Worm (Caenorhabditis elegans) whole organism, early embryonic: ENCODE results near the gene gip-1.

Experiments used
- B0310.2 ChIP-seq: sonication (generic microtip); optimal IDR thresholded peaks from 2 replicates; lab custom pipeline; 2016; ENCODE audit warnings: mild to moderate bottlenecking, missing genetic modification characterization, missing compliant biosample characterization
- F13C5.2 ChIP-seq: sonication (generic microtip); optimal IDR thresholded peaks from 2 replicates; lab custom pipeline; 2017; ENCODE audit warnings: mild to moderate bottlenecking, missing genetic modification characterization, inconsistent platforms, missing compliant biosample characterization
- aly-1 ChIP-seq: sonication (generic microtip); optimal IDR thresholded peaks from 2 replicates; lab custom pipeline; 2016; ENCODE audit warnings: missing genetic modification characterization, missing compliant biosample characterization
- ama-1 ChIP-seq: fragments of 150-350 bp; optimal IDR thresholded peaks from 2 replicates; lab custom pipeline; 2014
- ceh-13 ChIP-seq: fragments of 200-800 bp; sonication (Bioruptor generic); optimal IDR thresholded peaks from 2 replicates; lab custom pipeline; 2018; ENCODE audit warnings: mild to moderate bottlenecking, missing genetic modification characterization, missing compliant biosample characterization
- ceh-36 ChIP-seq: sonication (generic microtip); optimal IDR thresholded peaks from 2 replicates; lab custom pipeline; 2016; ENCODE audit warnings: missing genetic modification characterization, inconsistent platforms, missing compliant biosample characterization
- ets-7 ChIP-seq: sonication (generic microtip); optimal IDR thresholded peaks from 2 replicates; lab custom pipeline; 2016; ENCODE audit warnings: missing genotype, missing genetic modification characterization, missing compliant biosample characterization
- flt-1 ChIP-seq: fragments of 200-800 bp; sonication (Bioruptor generic); IDR thresholded peaks from 2 replicates; pipeline ENCODE4 v1.3.6; 2022; ENCODE audit warnings: missing genetic modification characterization, missing compliant biosample characterization
- hmbx-1 ChIP-seq: sonication (generic microtip); optimal IDR thresholded peaks from 2 replicates; lab custom pipeline; 2016; ENCODE audit warnings: mild to moderate bottlenecking, missing genetic modification characterization, missing compliant biosample characterization
- hmg-4 ChIP-seq: fragments of 200-800 bp; sonication (Bioruptor generic); optimal IDR thresholded peaks from 2 replicates; lab custom pipeline; 2018; ENCODE audit warnings: mild to moderate bottlenecking, missing genetic modification characterization, missing compliant biosample characterization
- hnd-1 ChIP-seq: sonication (generic microtip); optimal IDR thresholded peaks from 2 replicates; lab custom pipeline; 2016; ENCODE audit warnings: missing genetic modification characterization, missing compliant biosample characterization
- pes-1 ChIP-seq: fragments of 200-800 bp; sonication (Bioruptor generic); IDR thresholded peaks from 2 replicates; pipeline ENCODE4 v1.3.6; 2022; ENCODE audit warnings: missing genetic modification reagents, missing genetic modification characterization, missing compliant biosample characterization
- scrt-1 ChIP-seq: fragments of 200-800 bp; sonication (Bioruptor generic); IDR thresholded peaks from 2 replicates; pipeline ENCODE4 v1.3.6; 2022; ENCODE audit warnings: missing genetic modification characterization, missing compliant biosample characterization
- sea-1 ChIP-seq: fragments of 200-800 bp; sonication (Bioruptor generic); conservative IDR thresholded peaks from 2 replicates; pipeline ENCODE4 v1.3.6; 2022; ENCODE audit warnings: missing genetic modification characterization, missing compliant biosample characterization
- tbx-11 ChIP-seq: fragments of 200-800 bp; sonication (Bioruptor generic); IDR thresholded peaks from 2 replicates; pipeline ENCODE4 v1.3.6; 2022; ENCODE audit warnings: missing genetic modification characterization, missing compliant biosample characterization
- tbx-37 ChIP-seq: fragments of 200-800 bp; sonication (Bioruptor generic); conservative IDR thresholded peaks from 2 replicates; pipeline ENCODE4 v1.3.6; 2022; ENCODE audit warnings: missing genetic modification reagents, missing genetic modification characterization, missing compliant biosample characterization
- tra-4 ChIP-seq: sonication (generic microtip); optimal IDR thresholded peaks from 2 replicates; lab custom pipeline; 2017; ENCODE audit warnings: missing genetic modification characterization, missing compliant biosample characterization

gip-1 gene

DNA sequence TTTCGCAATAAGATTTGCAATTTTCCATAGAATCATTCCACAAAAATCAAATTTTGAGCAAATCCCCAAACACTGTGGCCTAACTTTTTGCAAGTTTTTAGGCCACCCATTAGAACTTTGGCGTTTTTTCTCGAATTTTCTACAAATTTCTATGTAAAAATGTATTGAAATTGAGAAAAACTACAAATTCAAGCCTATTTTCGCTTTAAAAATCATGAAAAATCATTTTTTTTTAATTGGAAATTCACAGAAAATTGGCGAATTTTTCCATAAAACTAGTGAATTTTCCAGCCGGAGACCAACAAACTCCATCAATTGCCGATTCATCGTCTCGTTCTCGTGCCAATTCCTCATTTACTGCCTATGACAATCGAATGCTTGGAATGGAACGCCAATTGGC lies 2.6 kb downstream of the gip-1 start:
- TF ChIP-seq ama-1 (lab: Kevin White, UChicago) (no peak), F13C5.2 (tag; lab: Kevin White, UChicago) (no peak), hnd-1 (tag; lab: Kevin White, UChicago) (no peak), tbx-11 (GFP tag; lab: Robert Waterston, UW) (no peak), ceh-13 (GFP tag; lab: Kevin White, UChicago) (no peak), B0310.2 (tag; lab: Kevin White, UChicago) (no peak), aly-1 (no peak), hmbx-1 (tag; lab: Kevin White, UChicago) (no peak), pes-1 (GFP tag; lab: Robert Waterston, UW) (no peak), sea-1 (GFP tag; lab: Robert Waterston, UW) (no peak), hmg-4 (GFP tag; lab: Kevin White, UChicago) (no peak), ets-7 (tag; lab: Kevin White, UChicago) (no peak), ceh-36 (tag; lab: Kevin White, UChicago) (no peak), flt-1 (no peak), tra-4 (tag; lab: Kevin White, UChicago) (no peak), scrt-1 (GFP tag; lab: Robert Waterston, UW) (no peak)

- TF ChIP-seq F13C5.2 (tag; lab: Kevin White, UChicago) (no peak), hmbx-1 (tag; lab: Kevin White, UChicago) (no peak), sea-1 (GFP tag; lab: Robert Waterston, UW) (no peak), ama-1 (lab: Kevin White, UChicago) (no peak), pes-1 (GFP tag; lab: Robert Waterston, UW) (no peak), flt-1 (no peak)
These were observed 15.3 kb downstream of the gip-1 start, which contains the start of gene srd-69 for ce11 chrIII:2362648-2363047. TSS of gene srd-69 (plus strand) at chrIII:2362948.

- TF ChIP-seq pes-1 (GFP tag; lab: Robert Waterston, UW) = no peak
- no peak for TF ChIP-seq flt-1
- TF ChIP-seq tra-4 (tag; lab: Kevin White, UChicago) = no peak
- no peak for TF ChIP-seq hmbx-1 (tag; lab: Kevin White, UChicago)
- TF ChIP-seq sea-1 (GFP tag; lab: Robert Waterston, UW) = no peak
- no peak for TF ChIP-seq ama-1 (lab: Kevin White, UChicago)
- no peak for TF ChIP-seq tbx-37 (GFP tag; lab: Robert Waterston, UW)
- no peak for TF ChIP-seq hmg-4 (GFP tag; lab: Kevin White, UChicago)
These were observed 21.0 kb downstream of the gip-1 start, which contains the start of gene H04J21.4 for ce11 chrIII:2368424-2368823. TSS of gene H04J21.4 (minus strand) at chrIII:2368524.

DNA sequence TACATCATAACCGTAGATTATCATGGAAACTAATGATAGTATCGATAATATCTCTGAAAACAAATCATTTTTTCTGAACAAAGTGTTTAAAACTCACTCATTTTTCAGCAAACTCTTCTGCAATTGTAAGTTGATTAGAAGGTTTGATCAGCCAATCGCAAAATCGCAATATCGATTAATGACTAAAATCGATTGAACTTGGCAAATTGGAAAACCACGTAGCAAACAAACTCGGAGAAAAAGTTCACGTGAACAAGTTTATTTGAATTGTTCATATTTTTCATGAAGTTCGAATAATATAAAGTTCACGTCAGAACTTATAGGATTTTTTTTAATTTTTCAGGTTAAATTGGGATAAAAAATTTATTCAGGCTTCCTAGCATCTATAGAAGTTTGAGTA lies 24.5 kb downstream of the gip-1 start, which contains the start of gene H04J21.1:
Gene H04J21.1, minus strand, starts transcription at position 101 of the 400 bp plus-strand sequence.
- no peak for TF ChIP-seq tbx-37 (GFP tag; lab: Robert Waterston, UW)
- TF ChIP-seq ceh-13 (GFP tag; lab: Kevin White, UChicago) = no peak
- TF ChIP-seq hnd-1 (tag; lab: Kevin White, UChicago) = no peak
- no peak for TF ChIP-seq tra-4 (tag; lab: Kevin White, UChicago)
- TF ChIP-seq ets-7 (tag; lab: Kevin White, UChicago) = no peak
- TF ChIP-seq tbx-11 (GFP tag; lab: Robert Waterston, UW) = no peak
- no peak for TF ChIP-seq B0310.2 (tag; lab: Kevin White, UChicago)
- TF ChIP-seq ama-1 (lab: Kevin White, UChicago) = no peak
- TF ChIP-seq flt-1 = no peak
- TF ChIP-seq pes-1 (GFP tag; lab: Robert Waterston, UW) = no peak
- no peak for TF ChIP-seq hmbx-1 (tag; lab: Kevin White, UChicago)
- TF ChIP-seq sea-1 (GFP tag; lab: Robert Waterston, UW) = no peak
- TF ChIP-seq aly-1 = no peak
- TF ChIP-seq hmg-4 (GFP tag; lab: Kevin White, UChicago) = no peak
- TF ChIP-seq scrt-1 (GFP tag; lab: Robert Waterston, UW) = no peak
- TF ChIP-seq ceh-36 (tag; lab: Kevin White, UChicago) = no peak
- no peak for TF ChIP-seq F13C5.2 (tag; lab: Kevin White, UChicago)

- TF ChIP-seq sea-1 (GFP tag; lab: Robert Waterston, UW) = no peak
- no peak for TF ChIP-seq hmg-4 (GFP tag; lab: Kevin White, UChicago)
- no peak for TF ChIP-seq scrt-1 (GFP tag; lab: Robert Waterston, UW)
- no peak for TF ChIP-seq tbx-37 (GFP tag; lab: Robert Waterston, UW)
- no peak for TF ChIP-seq tbx-11 (GFP tag; lab: Robert Waterston, UW)
These were observed 28.5 kb downstream of the gip-1 start, which contains the start of gene H14E04.2 for ce11 chrIII:2375918-2376317. TSS of gene H14E04.2 (plus strand) at chrIII:2376193.

DNA sequence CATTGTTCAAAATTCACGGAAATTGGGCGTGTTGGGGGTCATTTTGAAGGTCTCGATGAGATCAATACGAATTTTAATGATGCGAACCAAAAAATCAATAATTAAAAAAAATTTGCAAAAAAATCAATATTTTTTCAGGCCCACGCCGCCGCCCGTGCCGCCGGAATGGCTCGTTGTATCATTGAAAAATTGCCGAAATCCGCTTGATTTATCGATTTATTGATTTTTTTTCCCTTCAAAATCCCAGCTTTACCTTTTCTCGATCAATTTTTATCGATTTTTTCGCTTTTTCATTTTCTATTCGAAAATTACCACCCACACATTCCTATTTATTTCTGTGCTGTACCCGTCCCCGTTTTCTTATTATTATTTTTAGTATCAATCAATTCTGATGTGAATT lies 37.0 kb downstream of the gip-1 start:
- TF ChIP-seq B0310.2 (tag; lab: Kevin White, UChicago) = no peak
- no peak for TF ChIP-seq scrt-1 (GFP tag; lab: Robert Waterston, UW)
- no peak for TF ChIP-seq sea-1 (GFP tag; lab: Robert Waterston, UW)
- TF ChIP-seq aly-1 = no peak
- no peak for TF ChIP-seq ceh-13 (GFP tag; lab: Kevin White, UChicago)
- TF ChIP-seq tra-4 (tag; lab: Kevin White, UChicago) = no peak
- TF ChIP-seq ama-1 (lab: Kevin White, UChicago) = no peak
- TF ChIP-seq tbx-37 (GFP tag; lab: Robert Waterston, UW) = no peak
- TF ChIP-seq F13C5.2 (tag; lab: Kevin White, UChicago) = no peak
- no peak for TF ChIP-seq flt-1
- no peak for TF ChIP-seq pes-1 (GFP tag; lab: Robert Waterston, UW)
- TF ChIP-seq hmbx-1 (tag; lab: Kevin White, UChicago) = no peak
- TF ChIP-seq ets-7 (tag; lab: Kevin White, UChicago) = no peak
- no peak for TF ChIP-seq ceh-36 (tag; lab: Kevin White, UChicago)
- no peak for TF ChIP-seq tbx-11 (GFP tag; lab: Robert Waterston, UW)
- TF ChIP-seq hmg-4 (GFP tag; lab: Kevin White, UChicago) = no peak
- TF ChIP-seq hnd-1 (tag; lab: Kevin White, UChicago) = no peak

- TF ChIP-seq ama-1 (lab: Kevin White, UChicago) (no peak), tbx-37 (GFP tag; lab: Robert Waterston, UW) (no peak), hmg-4 (GFP tag; lab: Kevin White, UChicago) (no peak), flt-1 (no peak), pes-1 (GFP tag; lab: Robert Waterston, UW) (no peak), B0310.2 (tag; lab: Kevin White, UChicago) (no peak), ceh-13 (GFP tag; lab: Kevin White, UChicago) (no peak), hnd-1 (tag; lab: Kevin White, UChicago) (no peak), tra-4 (tag; lab: Kevin White, UChicago) (no peak), F13C5.2 (tag; lab: Kevin White, UChicago) (no peak), sea-1 (GFP tag; lab: Robert Waterston, UW) (no peak), hmbx-1 (tag; lab: Kevin White, UChicago) (no peak), tbx-11 (GFP tag; lab: Robert Waterston, UW) (no peak), ceh-36 (tag; lab: Kevin White, UChicago) (no peak), aly-1 (no peak), scrt-1 (GFP tag; lab: Robert Waterston, UW) (no peak), ets-7 (tag; lab: Kevin White, UChicago) (no peak)
These were observed 39.1 kb downstream of the gip-1 start, which contains the start of gene H14E04.3 for ce11 chrIII:2386483-2386882. TSS of gene H14E04.3 (minus strand) at chrIII:2386583.
